Worm (Caenorhabditis elegans) whole organism, L1 larva: ENCODE data around the gene M03C11.1.

Experiments used
- C16A3.4 ChIP-seq: fragments of 150-350 bp; optimal IDR thresholded peaks from 2 replicates; lab custom pipeline; 2014; ENCODE audit warnings: missing biosample characterization, missing genetic modification characterization
- sup-37 ChIP-seq: fragments of 200-800 bp; sonication (Bioruptor generic); optimal IDR thresholded peaks from 2 replicates; lab custom pipeline; 2018; ENCODE audit warnings: mild to moderate bottlenecking, missing genetic modification characterization, missing compliant biosample characterization
- unc-86 ChIP-seq: sonication (generic microtip); optimal IDR thresholded peaks from 2 replicates; lab custom pipeline; 2016; ENCODE audit warnings: missing genetic modification characterization, missing compliant biosample characterization

ce11 chrIII:10378899-10379298, 17.0 kb downstream of the M03C11.1 start:
- TF ChIP-seq sup-37 (GFP tag; lab: Kevin White, UChicago) (no peak), unc-86 (tag; lab: Kevin White, UChicago) (no peak), C16A3.4 (no peak)
